Fruit fly (Drosophila melanogaster): Measurements from ENCODE around the gene B4.

Gene B4

dm6 chr2L:13460911-13461866, 87.9 kb downstream of the B4 start, which contains the start of gene CG46308 (continued):
- no peak for TF ChIP-seq cato (GFP tag; optimal IDR thresholded peaks at IDR 0.05; ENCODE audit: borderline replicate concordance)
- peak; percentile 30 for TF ChIP-seq CG30403 (GFP tag; optimal IDR thresholded peaks at IDR 0.05)
- peak; percentile 69 for TF ChIP-seq Hmr (GFP tag; optimal IDR thresholded peaks at IDR 0.05)
- peak; percentile 62 for TF ChIP-seq Meics (GFP tag; optimal IDR thresholded peaks at IDR 0.05)
- peak; percentile 20 for TF ChIP-seq HLH54F (GFP tag; optimal IDR thresholded peaks at IDR 0.05)
- TF ChIP-seq CTCF (GFP tag; optimal IDR thresholded peaks at IDR 0.05), result no peak
- peak; percentile 48 for TF ChIP-seq dmrt99B (tag; optimal IDR thresholded peaks at IDR 0.05)
- no peak for TF ChIP-seq chn (GFP tag; optimal IDR thresholded peaks at IDR 0.05)
- TF ChIP-seq gro (GFP tag; optimal IDR thresholded peaks at IDR 0.05), result peak; percentile 0
- TF ChIP-seq CG14667 (GFP tag; IDR thresholded peaks at IDR 0.05), result 0 out of 2 replicates have a peak, but pooled peaks have one; percentile 6
- TF ChIP-seq dysf (GFP tag; IDR thresholded peaks at IDR 0.05), result peak; percentile 27; the same call in 1 of the 3 replicates
- peak; percentile 36; the same call in 1 of the 2 replicates for TF ChIP-seq slbo (GFP tag; IDR thresholded peaks at IDR 0.05)
- TF ChIP-seq CG10147 (GFP tag; optimal IDR thresholded peaks at IDR 0.05), result peak; percentile 59
- peak; percentile 28 for TF ChIP-seq CG18619 (GFP tag; optimal IDR thresholded peaks at IDR 0.05)
- TF ChIP-seq CG2678 (tag; optimal IDR thresholded peaks at IDR 0.05), result peak; percentile 71
- no peak for TF ChIP-seq CG2116 (GFP tag; optimal IDR thresholded peaks at IDR 0.05)
- peak; percentile 8 for TF ChIP-seq Oli (tag; optimal IDR thresholded peaks at IDR 0.05)
- TF ChIP-seq bab2 (GFP tag; optimal IDR thresholded peaks at IDR 0.05), result peak; percentile 2
- no peak for TF ChIP-seq CG17802 (tag; optimal IDR thresholded peaks at IDR 0.05)
- peak; percentile 29; the same call in 1 of the 2 replicates for TF ChIP-seq CG9932 (GFP tag; IDR thresholded peaks at IDR 0.05)
- no peak for TF ChIP-seq CG6765 (GFP tag; optimal IDR thresholded peaks at IDR 0.05)
- TF ChIP-seq tio (GFP tag; optimal IDR thresholded peaks at IDR 0.05), result peak; percentile 10
- TF ChIP-seq prd (optimal IDR thresholded peaks at IDR 0.05), result no peak
- peak; percentile 45; the same call in 2 of the 3 replicates for TF ChIP-seq prd (GFP tag; IDR thresholded peaks at IDR 0.05)
- peak; percentile 5 for TF ChIP-seq slp2 (GFP tag; optimal IDR thresholded peaks at IDR 0.05)
- peak in 1 of 2 experiments; percentile 56 for TF ChIP-seq crp (GFP tag; optimal IDR thresholded peaks at IDR 0.05)
- TF ChIP-seq Ets65A (GFP tag), result peak; percentile 68
- peak; percentile 11 for TF ChIP-seq pnt (GFP tag; optimal IDR thresholded peaks at IDR 0.05)
- peak; percentile 48 for TF ChIP-seq CG6854 (GFP tag; optimal IDR thresholded peaks at IDR 0.05)
- no peak for TF ChIP-seq CG7963 (GFP tag; IDR thresholded peaks at IDR 0.05; ENCODE audit: partially characterized antibody)
- no peak for TF ChIP-seq chm (GFP tag; IDR thresholded peaks at IDR 0.05)
- no peak for TF ChIP-seq knrl (GFP tag; IDR thresholded peaks at IDR 0.05; ENCODE audit: partially characterized antibody)
- peak in 1 of 2 experiments; percentile 31 for TF ChIP-seq Pdp1 (GFP tag; optimal IDR thresholded peaks at IDR 0.05)
- no peak for TF ChIP-seq gce (GFP tag; IDR thresholded peaks at IDR 0.05)
- TF ChIP-seq stc (GFP tag; IDR thresholded peaks at IDR 0.05), result no peak
- peak; percentile 44 for TF ChIP-seq CG13424 (tag; optimal IDR thresholded peaks at IDR 0.05)
- no peak for TF ChIP-seq CG8388 (GFP tag; optimal IDR thresholded peaks at IDR 0.05)
- peak; percentile 73 for TF ChIP-seq CG2120 (GFP tag; optimal IDR thresholded peaks at IDR 0.05)
- peak; percentile 10 for TF ChIP-seq Dek (tag; optimal IDR thresholded peaks at IDR 0.05)
- TF ChIP-seq CG12155 (GFP tag; optimal IDR thresholded peaks at IDR 0.05), result peak; percentile 19
- TF ChIP-seq lab (GFP tag; optimal IDR thresholded peaks at IDR 0.05), result peak; percentile 66
- TF ChIP-seq CG7839 (tag; optimal IDR thresholded peaks at IDR 0.05), result peak; percentile 57
- peak; percentile 20 for TF ChIP-seq ind (GFP tag; optimal IDR thresholded peaks at IDR 0.05)
- peak; percentile 17 for TF ChIP-seq Hsf (GFP tag; optimal IDR thresholded peaks at IDR 0.05)
- TF ChIP-seq aop (GFP tag; IDR thresholded peaks at IDR 0.05), result no peak
- TF ChIP-seq CoRest (tag; optimal IDR thresholded peaks at IDR 0.05), result peak; percentile 38
- no peak for TF ChIP-seq vnd (GFP tag; IDR thresholded peaks at IDR 0.05; ENCODE audit: partially characterized antibody)
- peak; percentile 93 for TF ChIP-seq Deaf1 (tag; optimal IDR thresholded peaks at IDR 0.05)

Measured in whole organism, embryonic.